ENCODE assay signal across 1 fruit fly cellular context in genomic region chr2L:18830587-18831528, dm6.
TF ChIP-seq lines count a peak whose summit lies in the region.

TSS of gene CG17597 (minus strand) at chr2L:18831153.
TSS of gene ScpX (plus strand) at chr2L:18831229.

TF ChIP-seq in whole organism, embryonic, 481 proteins besides CTCF, POLR2A, EP300 and RAD21 (continued from another document and continues in another):
- TF ChIP-seq CG9797 (GFP tag; optimal IDR thresholded peaks at IDR 0.05; lab: Kevin White, UChicago) (peak; percentile 34), NC2α (GFP tag; optimal IDR thresholded peaks at IDR 0.05; lab: Kevin White, UChicago) (peak; percentile 56), CG1792 (GFP tag; optimal IDR thresholded peaks at IDR 0.05; lab: Kevin White, UChicago) (peak; percentile 47), org-1 (GFP tag; optimal IDR thresholded peaks at IDR 0.05; lab: Kevin White, UChicago) (no peak), crc (GFP tag; optimal IDR thresholded peaks at IDR 0.05; lab: Kevin White, UChicago) (peak; percentile 25), zfh2 (GFP tag; optimal IDR thresholded peaks at IDR 0.05; lab: Kevin White, UChicago) (peak; percentile 71), dpn (GFP tag; optimal IDR thresholded peaks at IDR 0.05; lab: Kevin White, UChicago) (peak; percentile 47 to 68), Doc3 (GFP tag; IDR thresholded peaks at IDR 0.05; lab: Robert Waterston, UW; ENCODE audit: partially characterized antibody) (peak; percentile 78), maf-S (GFP tag; optimal IDR thresholded peaks at IDR 0.05; lab: Kevin White, UChicago) (peak; percentile 60), yki (optimal IDR thresholded peaks at IDR 0.05; lab: Kevin White, UChicago) (no peak), oc (tag; optimal IDR thresholded peaks at IDR 0.05; lab: Kevin White, UChicago) (peak; percentile 59), nerfin-1 (tag; optimal IDR thresholded peaks at IDR 0.05; lab: Kevin White, UChicago) (peak; percentile 11), Atf6 (GFP tag; IDR thresholded peaks at IDR 0.05; lab: Robert Waterston, UW) (no peak), CG4707 (GFP tag; optimal IDR thresholded peaks at IDR 0.05; lab: Kevin White, UChicago) (no peak), disco-r (GFP tag; optimal IDR thresholded peaks at IDR 0.05; lab: Kevin White, UChicago) (peak; percentile 28), CG3407 (GFP tag; optimal IDR thresholded peaks at IDR 0.05; lab: Kevin White, UChicago) (peak; percentile 42), TFAM (GFP tag; optimal IDR thresholded peaks at IDR 0.05; lab: Kevin White, UChicago) (no peak), phol (tag; optimal IDR thresholded peaks at IDR 0.05; lab: Kevin White, UChicago) (peak; percentile 67), chinmo (GFP tag; IDR thresholded peaks at IDR 0.05; lab: Robert Waterston, UW; ENCODE audit: partially characterized antibody) (peak; percentile 90; the same call in 3 of the 4 replicates), CG2889 (GFP tag; IDR thresholded peaks at IDR 0.05; lab: Robert Waterston, UW) (no peak), ap (GFP tag; IDR thresholded peaks at IDR 0.05; lab: Robert Waterston, UW) (0 out of 2 replicates have a peak, but pooled peaks have one; percentile 19), CG6683 (GFP tag; optimal IDR thresholded peaks at IDR 0.05; lab: Kevin White, UChicago) (no peak), tgo (GFP tag; IDR thresholded peaks at IDR 0.05; lab: Robert Waterston, UW) (peak; percentile 35; the same call in 2 of the 3 replicates), Meics (GFP tag; optimal IDR thresholded peaks at IDR 0.05; lab: Kevin White, UChicago) (peak; percentile 24), CG11398 (GFP tag; optimal IDR thresholded peaks at IDR 0.05; lab: Kevin White, UChicago) (no peak), CG34224 (GFP tag; IDR thresholded peaks at IDR 0.05; lab: Robert Waterston, UW; ENCODE audit: partially characterized antibody) (peak; percentile 83), sima (GFP tag; optimal IDR thresholded peaks at IDR 0.05; lab: Kevin White, UChicago) (no peak), zen2 (GFP tag; IDR thresholded peaks at IDR 0.05; lab: Robert Waterston, UW; ENCODE audit: partially characterized antibody) (peak; percentile 81), ewg (GFP tag; optimal IDR thresholded peaks at IDR 0.05; lab: Kevin White, UChicago) (peak; percentile 44), CG10565 (GFP tag; optimal IDR thresholded peaks at IDR 0.05; lab: Kevin White, UChicago) (no peak), CG15479 (GFP tag; optimal IDR thresholded peaks at IDR 0.05; lab: Kevin White, UChicago) (no peak), ato (GFP tag; IDR thresholded peaks at IDR 0.05; lab: Robert Waterston, UW; ENCODE audit: partially characterized antibody) (peak; percentile 90), CG4730 (GFP tag; IDR thresholded peaks at IDR 0.05; lab: Robert Waterston, UW) (0 out of 2 replicates have a peak, but pooled peaks have one; percentile 17), HLH54F (GFP tag; optimal IDR thresholded peaks at IDR 0.05; lab: Kevin White, UChicago) (peak; percentile 68), gcm (GFP tag; optimal IDR thresholded peaks at IDR 0.05; lab: Kevin White, UChicago) (peak; percentile 6), Tbp (GFP tag; optimal IDR thresholded peaks at IDR 0.05; lab: Kevin White, UChicago) (peak; percentile 56), CG10654 (GFP tag; optimal IDR thresholded peaks at IDR 0.05; lab: Kevin White, UChicago) (peak; percentile 53), CG8765 (GFP tag; IDR thresholded peaks at IDR 0.05; lab: Robert Waterston, UW) (peak; percentile 29; the same call in 1 of the 2 replicates), dati (GFP tag; IDR thresholded peaks at IDR 0.05; lab: Robert Waterston, UW) (no peak), kah (GFP tag; optimal IDR thresholded peaks at IDR 0.05; lab: Kevin White, UChicago) (peak; percentile 99), lilli (GFP tag; optimal IDR thresholded peaks at IDR 0.05; lab: Kevin White, UChicago) (peak; percentile 78), CG7357 (GFP tag; IDR thresholded peaks at IDR 0.05; lab: Robert Waterston, UW) (0 out of 3 replicates have a peak, but pooled peaks have one; percentile 28), en (GFP tag; optimal IDR thresholded peaks at IDR 0.05; lab: Kevin White, UChicago) (no peak), crp (GFP tag; optimal IDR thresholded peaks at IDR 0.05; lab: Kevin White, UChicago) (no peak), CG1603 (tag; optimal IDR thresholded peaks at IDR 0.05; lab: Kevin White, UChicago) (peak; percentile 45), Deaf1 (tag; optimal IDR thresholded peaks at IDR 0.05; lab: Kevin White, UChicago) (no peak), CG10959 (GFP tag; IDR thresholded peaks at IDR 0.05; lab: Robert Waterston, UW) (no peak; the same call in 1 of the 2 replicates), fd3F (GFP tag; optimal IDR thresholded peaks at IDR 0.05; lab: Kevin White, UChicago) (peak; percentile 34), zfh1 (GFP tag; IDR thresholded peaks at IDR 0.05; lab: Robert Waterston, UW) (peak; percentile 55; the same call in 2 of the 3 replicates), Dbx (GFP tag; IDR thresholded peaks at IDR 0.05; lab: Robert Waterston, UW) (peak; percentile 61; the same call in 2 of the 3 replicates), CG12391 (tag; optimal IDR thresholded peaks at IDR 0.05; lab: Kevin White, UChicago) (peak; percentile 80), CG31224 (GFP tag; IDR thresholded peaks at IDR 0.05; lab: Robert Waterston, UW) (peak; percentile 19; the same call in 1 of the 2 replicates), CG2116 (GFP tag; optimal IDR thresholded peaks at IDR 0.05; lab: Kevin White, UChicago) (peak; percentile 79), eyg (GFP tag; optimal IDR thresholded peaks at IDR 0.05; lab: Kevin White, UChicago) (peak; percentile 38), pan (optimal IDR thresholded peaks at IDR 0.05; lab: Kevin White, UChicago) (no peak), pan (GFP tag; optimal IDR thresholded peaks at IDR 0.05 in 1 of 2, IDR thresholded peaks at IDR 0.05 in 1 of 2) (no peak), CG17186 (GFP tag; optimal IDR thresholded peaks at IDR 0.05; lab: Kevin White, UChicago) (peak; percentile 89), NC2β (GFP tag; optimal IDR thresholded peaks at IDR 0.05; lab: Kevin White, UChicago) (peak; percentile 21), CG18262 (tag; optimal IDR thresholded peaks at IDR 0.05; lab: Kevin White, UChicago) (peak; percentile 63), NFAT (GFP tag; IDR thresholded peaks at IDR 0.05; lab: Robert Waterston, UW) (no peak; the same call in 1 of the 2 replicates), Drgx (GFP tag; IDR thresholded peaks at IDR 0.05; lab: Robert Waterston, UW) (no peak), Stat92E (GFP tag; optimal IDR thresholded peaks at IDR 0.05; lab: Kevin White, UChicago) (no peak), Eip74EF (GFP tag; optimal IDR thresholded peaks at IDR 0.05; lab: Kevin White, UChicago) (no peak), exex (tag; optimal IDR thresholded peaks at IDR 0.05; lab: Kevin White, UChicago) (peak; percentile 26), B-H1 (GFP tag; IDR thresholded peaks at IDR 0.05; lab: Robert Waterston, UW) (no peak; the same call in 2 of the 3 replicates), CG5245 (GFP tag; optimal IDR thresholded peaks at IDR 0.05; lab: Kevin White, UChicago) (peak; percentile 22), bsh (GFP tag; optimal IDR thresholded peaks at IDR 0.05; lab: Kevin White, UChicago) (peak; percentile 48 to 56), CG6254 (GFP tag; optimal IDR thresholded peaks at IDR 0.05; lab: Kevin White, UChicago) (peak; percentile 100), CG2202 (tag; optimal IDR thresholded peaks at IDR 0.05; lab: Kevin White, UChicago) (peak; percentile 31), tna (GFP tag; IDR thresholded peaks at IDR 0.05; lab: Robert Waterston, UW; ENCODE audit: partially characterized antibody) (peak; percentile 89), CG4360 (GFP tag; IDR thresholded peaks at IDR 0.05; lab: Robert Waterston, UW) (no peak), pros (GFP tag; optimal IDR thresholded peaks at IDR 0.05; lab: Kevin White, UChicago) (no peak), bcd (GFP tag; optimal IDR thresholded peaks at IDR 0.05; lab: Kevin White, UChicago) (peak; percentile 77), Optix (GFP tag; IDR thresholded peaks at IDR 0.05; lab: Robert Waterston, UW) (0 out of 3 replicates have a peak, but pooled peaks have one; percentile 6), ftz-f1 (GFP tag; optimal IDR thresholded peaks at IDR 0.05; lab: Kevin White, UChicago) (no peak), Mad (GFP tag; optimal IDR thresholded peaks at IDR 0.05; lab: Kevin White, UChicago) (peak; percentile 50), onecut (GFP tag; IDR thresholded peaks at IDR 0.05; lab: Robert Waterston, UW) (peak; percentile 37; the same call in 1 of the 2 replicates), insv (GFP tag; optimal IDR thresholded peaks at IDR 0.05; lab: Kevin White, UChicago) (peak in 1 of 2 experiments; percentile 35), sr (GFP tag; IDR thresholded peaks at IDR 0.05; lab: Robert Waterston, UW) (no peak), tin (GFP tag; optimal IDR thresholded peaks at IDR 0.05; lab: Kevin White, UChicago) (peak; percentile 62), CG11696 (GFP tag; IDR thresholded peaks at IDR 0.05; lab: Robert Waterston, UW) (no peak), z (GFP tag; IDR thresholded peaks at IDR 0.05; lab: Robert Waterston, UW) (no peak), prd (optimal IDR thresholded peaks at IDR 0.05; lab: Kevin White, UChicago) (no peak), prd (GFP tag; IDR thresholded peaks at IDR 0.05; lab: Robert Waterston, UW) (peak; percentile 69; the same call in 2 of the 3 replicates), Trl (optimal IDR thresholded peaks at IDR 0.05; lab: Kevin White, UChicago) (no peak), Trl (GFP tag; optimal IDR thresholded peaks at IDR 0.05; lab: Kevin White, UChicago) (peak; percentile 61), CG17829 (tag; optimal IDR thresholded peaks at IDR 0.05; lab: Kevin White, UChicago) (peak; percentile 67), cg (GFP tag; optimal IDR thresholded peaks at IDR 0.05; lab: Kevin White, UChicago) (no peak), gce (GFP tag; IDR thresholded peaks at IDR 0.05; lab: Robert Waterston, UW) (no peak; the same call in 2 of the 3 replicates), Fer1 (GFP tag; optimal IDR thresholded peaks at IDR 0.05; lab: Kevin White, UChicago) (peak; percentile 49), CG10274 (GFP tag; optimal IDR thresholded peaks at IDR 0.05; lab: Kevin White, UChicago) (no peak), Aef1 (GFP tag; IDR thresholded peaks at IDR 0.05; lab: Robert Waterston, UW) (0 out of 3 replicates have a peak, but pooled peaks have one; percentile 21), ara (GFP tag; IDR thresholded peaks at IDR 0.05; lab: Robert Waterston, UW) (no peak; the same call in 1 of the 2 replicates), CG12299 (tag; optimal IDR thresholded peaks at IDR 0.05; lab: Kevin White, UChicago) (peak; percentile 16), Sry-δ (GFP tag; optimal IDR thresholded peaks at IDR 0.05; lab: Kevin White, UChicago) (peak; percentile 62), Bgb (GFP tag; IDR thresholded peaks at IDR 0.05; lab: Robert Waterston, UW; ENCODE audit: partially characterized antibody) (peak; percentile 90), CG8359 (GFP tag; optimal IDR thresholded peaks at IDR 0.05; lab: Kevin White, UChicago; ENCODE audit: borderline replicate concordance) (no peak), kni (GFP tag; optimal IDR thresholded peaks at IDR 0.05; lab: Kevin White, UChicago) (peak; percentile 61), CG1602 (GFP tag; optimal IDR thresholded peaks at IDR 0.05; lab: Kevin White, UChicago) (peak; percentile 65), gt (GFP tag; IDR thresholded peaks at IDR 0.05; lab: Robert Waterston, UW) (no peak), MBD-R2 (GFP tag; IDR thresholded peaks at IDR 0.05; lab: Robert Waterston, UW) (peak; percentile 61), E2f1 (GFP tag; IDR thresholded peaks at IDR 0.05; lab: Robert Waterston, UW) (peak; percentile 9; the same call in 1 of the 2 replicates), Lpt (GFP tag; optimal IDR thresholded peaks at IDR 0.05; lab: Kevin White, UChicago) (no peak), HHEX (GFP tag; optimal IDR thresholded peaks at IDR 0.05; lab: Kevin White, UChicago) (peak; percentile 39), CG4854 (GFP tag; optimal IDR thresholded peaks at IDR 0.05; lab: Kevin White, UChicago) (peak; percentile 39), cas (GFP tag; IDR thresholded peaks at IDR 0.05; lab: Robert Waterston, UW) (no peak; the same call in 1 of the 2 replicates), CG17568 (GFP tag; optimal IDR thresholded peaks at IDR 0.05; lab: Kevin White, UChicago) (peak; percentile 20), CG8089 (GFP tag; optimal IDR thresholded peaks at IDR 0.05; lab: Kevin White, UChicago) (no peak), CG2875 (GFP tag; optimal IDR thresholded peaks at IDR 0.05; lab: Kevin White, UChicago) (peak; percentile 35), Kr (GFP tag; optimal IDR thresholded peaks at IDR 0.05; lab: Kevin White, UChicago) (no peak), lola (GFP tag; optimal IDR thresholded peaks at IDR 0.05; lab: Kevin White, UChicago) (peak in 1 of 3 experiments; percentile 71), ase (GFP tag; IDR thresholded peaks at IDR 0.05; lab: Robert Waterston, UW) (0 out of 3 replicates have a peak, but pooled peaks have one; percentile 43), Rx (GFP tag; IDR thresholded peaks at IDR 0.05; lab: Robert Waterston, UW) (peak; percentile 7; the same call in 1 of the 2 replicates), jing (GFP tag; optimal IDR thresholded peaks at IDR 0.05; lab: Kevin White, UChicago) (peak; percentile 31), D19B (GFP tag; optimal IDR thresholded peaks at IDR 0.05; lab: Kevin White, UChicago) (peak; percentile 44), Ssrp (tag; optimal IDR thresholded peaks at IDR 0.05; lab: Kevin White, UChicago) (peak; percentile 54), D19A (tag; optimal IDR thresholded peaks at IDR 0.05; lab: Kevin White, UChicago) (peak; percentile 26), CG18599 (GFP tag; optimal IDR thresholded peaks at IDR 0.05; lab: Kevin White, UChicago) (peak; percentile 63), CG12104 (GFP tag; optimal IDR thresholded peaks at IDR 0.05; lab: Kevin White, UChicago) (peak; percentile 71), sqz (GFP tag; optimal IDR thresholded peaks at IDR 0.05; lab: Kevin White, UChicago) (peak; percentile 51), Nf-YA (GFP tag; IDR thresholded peaks at IDR 0.05; lab: Robert Waterston, UW) (no peak), tup (GFP tag; optimal IDR thresholded peaks at IDR 0.05; lab: Kevin White, UChicago) (peak; percentile 37), sens-2 (GFP tag; IDR thresholded peaks at IDR 0.05; lab: Robert Waterston, UW) (no peak), CG11695 (GFP tag; IDR thresholded peaks at IDR 0.05; lab: Robert Waterston, UW) (0 out of 3 replicates have a peak, but pooled peaks have one; percentile 20), HLH3B (GFP tag; IDR thresholded peaks at IDR 0.05; lab: Robert Waterston, UW) (peak; percentile 19; the same call in 1 of the 2 replicates), Sin3A (optimal IDR thresholded peaks at IDR 0.05; lab: Kevin White, UChicago) (peak; percentile 71), CG15696 (tag; optimal IDR thresholded peaks at IDR 0.05; lab: Kevin White, UChicago) (peak; percentile 60)
